Worm (Caenorhabditis elegans): ENCODE measurements around the gene B0280.7.

DNA sequence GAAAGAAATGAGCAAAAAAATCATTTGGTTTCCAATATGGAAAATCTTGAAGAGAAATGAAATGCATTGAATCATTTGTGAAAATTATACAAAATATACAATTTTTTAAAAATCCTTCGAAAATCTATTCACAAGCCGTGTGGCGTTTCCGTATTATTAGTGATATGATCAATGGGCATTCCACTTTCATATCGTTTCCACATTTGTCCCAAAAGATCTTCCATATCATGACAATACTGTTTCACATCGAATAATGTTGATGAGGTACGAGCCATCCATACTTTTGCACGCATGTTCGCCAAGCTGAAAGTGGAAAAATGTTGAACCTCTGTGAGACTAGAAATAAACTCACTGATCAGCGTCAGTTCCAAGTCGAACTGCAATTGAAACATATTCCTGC is 34.6 kb upstream of the B0280.7 start:
- TF ChIP-seq aly-2 (tag; optimal IDR thresholded peaks at IDR 0.05) = no peak
- no peak for TF ChIP-seq ceh-82 (tag; optimal IDR thresholded peaks at IDR 0.05)
- no peak for TF ChIP-seq lin-11 (tag; optimal IDR thresholded peaks at IDR 0.05)
- TF ChIP-seq elt-3 (tag; optimal IDR thresholded peaks at IDR 0.05) = no peak
- TF ChIP-seq nhr-10 (tag; optimal IDR thresholded peaks at IDR 0.05) = no peak
- no peak for TF ChIP-seq nhr-129 (tag; optimal IDR thresholded peaks at IDR 0.05)
